Fruit fly (Drosophila melanogaster): ENCODE measurements around the gene CG31528.

DNA sequence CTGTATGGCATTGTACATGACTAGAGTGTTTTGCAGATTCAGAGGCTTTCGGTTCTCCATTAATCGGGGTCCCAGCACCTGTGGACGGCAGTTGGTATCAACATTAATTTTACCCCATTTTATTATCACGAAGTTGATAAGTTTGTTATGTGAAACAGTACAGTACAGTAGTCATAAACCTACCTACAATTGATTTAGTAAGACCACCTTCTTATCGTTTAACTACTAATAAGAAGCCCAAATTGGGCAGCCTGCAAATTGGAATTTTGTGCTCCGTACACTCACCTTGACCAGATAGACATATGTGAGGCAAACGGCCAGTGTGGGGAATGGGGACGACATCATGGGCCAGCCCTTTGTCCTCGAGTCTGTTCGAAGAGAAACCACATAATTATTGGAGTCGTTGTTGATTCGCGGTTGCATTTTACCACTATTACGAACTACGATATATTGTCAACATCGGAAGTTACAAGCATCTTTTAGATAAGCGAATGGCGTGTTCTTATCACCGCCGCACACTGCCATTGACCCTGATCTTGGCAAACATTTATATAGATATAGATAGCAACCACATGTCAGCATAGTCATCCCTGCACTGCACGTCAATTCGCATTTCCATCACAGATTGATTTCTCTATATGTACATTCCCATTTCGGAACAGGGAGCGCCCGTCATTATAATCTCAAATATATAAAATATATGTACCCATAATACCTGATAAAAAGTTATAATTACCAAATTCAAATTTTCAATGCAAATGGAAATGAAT, 30.4 kb downstream of the CG31528 start:
- TF ChIP-seq psq (optimal IDR thresholded peaks at IDR 0.05) (no peak), Myc (optimal IDR thresholded peaks at IDR 0.05) (no peak), insv (optimal IDR thresholded peaks at IDR 0.05) (no peak)

Data from Kc167 (cell line).